Worm (Caenorhabditis elegans) whole organism, L1 larva: ENCODE data around the gene dhs-6.

ENCODE experiments used
- C16A3.4 ChIP-seq: fragments of 150-350 bp; optimal IDR thresholded peaks from 2 replicates; lab custom pipeline; 2014; ENCODE audit warnings: missing biosample characterization, missing genetic modification characterization
- aly-2 ChIP-seq: fragments of 150-350 bp; optimal IDR thresholded peaks from 2 replicates; lab custom pipeline; 2014; ENCODE audit warnings: missing biosample characterization, missing genetic modification characterization
- dpl-1 ChIP-seq, 3 experiments: fragments of 150-350 bp in 2 of 3; sonication (generic microtip) in 1 of 3; optimal IDR thresholded peaks; 2 replicates each; lab custom pipeline; 2014 to 2017; ENCODE audit warnings: missing biosample characterization in 3 of 3, missing genetic modification characterization in 3 of 3, missing genetic modification reagents in 3 of 3
- lin-39 ChIP-seq: fragments of 150-350 bp; optimal IDR thresholded peaks from 2 replicates; lab custom pipeline; 2014; ENCODE audit warnings: missing biosample characterization, missing genetic modification reagents, missing genetic modification characterization
- sptf-1 ChIP-seq: fragments of 150-350 bp; optimal IDR thresholded peaks from 2 replicates; lab custom pipeline; 2014; ENCODE audit warnings: missing biosample characterization, missing genetic modification characterization

ce11 chrII:5619298-5619697, at the start of gene dhs-6:
- TF ChIP-seq dpl-1 (GFP tag; optimal IDR thresholded peaks at IDR 0.05; lab: Kevin White, UChicago) (no peak), aly-2 (tag; lab: Kevin White, UChicago) (no peak), lin-39 (tag; lab: Kevin White, UChicago) (no peak), sptf-1 (tag; lab: Kevin White, UChicago) (no peak), C16A3.4 (tag; lab: Kevin White, UChicago) (peak; percentile 15)
